Worm (Caenorhabditis elegans): ENCODE measurements around the gene Y43F8B.12.

ce11 chrV:19468083-19468482, at the start of gene Y43F8B.12:
- no peak for TF ChIP-seq F13C5.2 (tag; optimal IDR thresholded peaks at IDR 0.05)
- TF ChIP-seq B0310.2 (tag; optimal IDR thresholded peaks at IDR 0.05) = no peak
- TF ChIP-seq ama-1 (optimal IDR thresholded peaks at IDR 0.05) = no peak
- TF ChIP-seq hmbx-1 (tag; optimal IDR thresholded peaks at IDR 0.05) = no peak
- no peak for TF ChIP-seq pes-1 (GFP tag; IDR thresholded peaks at IDR 0.05)
- no peak for TF ChIP-seq tra-4 (tag; optimal IDR thresholded peaks at IDR 0.05)
- no peak for TF ChIP-seq flt-1 (GFP tag; IDR thresholded peaks at IDR 0.05)
- no peak for TF ChIP-seq hnd-1 (tag; optimal IDR thresholded peaks at IDR 0.05)
- no peak for TF ChIP-seq ceh-36 (tag; optimal IDR thresholded peaks at IDR 0.05)
- TF ChIP-seq sea-1 (GFP tag; conservative IDR thresholded peaks at IDR 0.05) = no peak
- no peak for TF ChIP-seq aly-1 (tag; optimal IDR thresholded peaks at IDR 0.05)
- TF ChIP-seq hmg-4 (GFP tag; optimal IDR thresholded peaks at IDR 0.05) = no peak

Data from whole organism, early embryonic.